Worm (Caenorhabditis elegans) whole organism, dauer: Measurements from ENCODE around the gene nhr-142.
"Not testable (repeated sequence)": the region's sequence is repeated elsewhere in the genome, so short reads cannot be mapped to it uniquely, and the experiment has no call there.

ENCODE experiments used
- unc-62 ChIP-seq: sonication (generic microtip); optimal IDR thresholded peaks from 2 replicates; lab custom pipeline; 2017; ENCODE audit warnings: missing biosample characterization, missing genetic modification reagents, missing genetic modification characterization

The nhr-142 gene

DNA sequence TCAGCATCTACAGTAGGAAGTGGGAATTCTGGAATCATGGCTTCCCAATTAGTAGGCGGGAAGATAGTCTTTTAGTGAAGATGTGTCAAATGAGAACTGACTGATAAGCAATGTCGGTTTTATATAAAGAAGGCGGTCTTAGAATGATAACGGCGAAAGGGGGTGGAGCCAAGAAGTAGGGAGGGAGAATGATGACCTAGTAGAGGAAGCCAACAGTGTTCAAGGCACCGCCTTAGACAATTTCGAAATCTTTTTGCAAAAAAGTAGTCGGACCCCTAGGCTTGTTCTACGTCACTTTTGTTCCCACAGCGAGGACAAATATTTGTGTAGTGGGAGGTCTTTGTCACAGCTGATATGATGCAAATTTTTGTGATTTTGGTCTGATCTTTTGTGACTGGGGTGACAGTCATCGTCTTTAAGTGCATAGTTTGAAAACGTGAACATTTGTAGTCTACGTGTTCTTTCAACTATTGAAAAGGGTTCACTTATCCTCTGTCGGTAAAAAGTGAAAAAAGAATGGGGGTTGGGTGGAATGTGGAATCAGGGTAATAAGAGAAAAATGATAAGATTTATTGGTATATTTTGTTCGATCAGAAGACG, 22.8 kb upstream of the nhr-142 start, which contains the start of gene ZC250.4:
ZC250.4 (minus strand) TSS at position 78 of the 600 bp plus-strand sequence.
- TF ChIP-seq unc-62 (GFP tag; lab: Kevin White, UChicago): no peak

DNA sequence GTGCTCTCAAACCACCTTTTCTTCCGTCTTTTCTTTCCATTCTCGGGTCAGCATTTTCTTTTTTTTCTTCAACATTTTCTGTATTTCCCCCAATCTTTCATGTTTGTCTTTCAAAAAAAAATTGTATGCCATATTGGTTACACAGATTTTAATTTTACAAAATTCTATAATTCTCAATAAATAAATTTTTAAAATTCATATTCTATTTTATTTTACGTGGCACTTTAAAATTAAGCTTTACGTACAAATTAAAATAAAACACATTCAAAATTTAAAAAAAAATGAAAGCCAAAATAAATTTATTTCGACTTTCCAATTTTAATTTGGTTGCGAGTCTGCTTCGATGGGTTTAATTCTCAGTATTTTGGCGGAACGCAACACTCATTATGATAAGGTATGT, 15.1 kb upstream of the nhr-142 start, which contains the start of gene ZC250.5:
ZC250.5 (plus strand) TSS at position 301 of the 400 bp plus-strand sequence.
- no peak for TF ChIP-seq unc-62 (GFP tag; lab: Kevin White, UChicago)

DNA sequence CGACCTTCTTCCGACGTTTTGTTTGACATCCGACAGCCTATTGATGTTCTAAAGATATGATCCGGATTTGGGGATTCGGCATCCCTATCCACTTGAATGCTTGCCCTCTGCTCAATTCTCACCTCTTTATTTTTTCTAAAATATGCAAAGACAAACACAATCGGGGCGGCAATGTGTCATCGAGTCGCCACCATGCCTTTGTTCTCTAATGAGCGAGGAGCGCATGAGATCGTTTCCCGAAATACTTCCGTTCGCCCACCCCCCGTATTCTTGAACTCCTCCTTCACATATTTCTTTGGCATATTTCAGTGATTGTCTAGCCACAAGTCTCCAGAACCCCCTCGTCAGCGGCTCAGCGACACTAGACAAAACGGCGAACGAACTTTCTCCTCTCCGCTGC, 9.0 kb upstream of the nhr-142 start, which contains the start of gene cyn-17:
cyn-17 (plus strand) TSS at position 301 of the 400 bp plus-strand sequence.
- no peak for TF ChIP-seq unc-62 (GFP tag; lab: Kevin White, UChicago)

DNA sequence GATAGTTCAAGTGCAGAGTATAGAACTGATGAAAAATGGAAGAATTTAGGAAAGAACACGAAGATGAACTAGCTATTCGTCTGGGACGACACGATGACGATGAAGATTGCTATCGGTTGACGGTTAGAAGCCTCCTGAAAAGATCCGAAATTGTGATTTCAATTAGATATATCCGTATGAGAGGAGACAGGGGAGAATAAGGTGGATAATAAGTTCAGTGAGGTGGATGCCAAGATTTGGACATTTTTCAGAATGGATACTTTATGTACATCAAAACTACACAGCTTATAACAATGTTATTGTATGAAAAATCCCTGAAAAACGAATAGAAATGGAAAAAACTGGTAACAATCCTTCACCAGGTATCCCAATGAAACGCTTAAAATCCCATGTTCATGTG, 7.8 kb upstream of the nhr-142 start, which contains the start of gene nstp-3:
nstp-3 (minus strand) TSS at position 101 of the 400 bp plus-strand sequence.
- no peak for TF ChIP-seq unc-62 (GFP tag; lab: Kevin White, UChicago)

DNA sequence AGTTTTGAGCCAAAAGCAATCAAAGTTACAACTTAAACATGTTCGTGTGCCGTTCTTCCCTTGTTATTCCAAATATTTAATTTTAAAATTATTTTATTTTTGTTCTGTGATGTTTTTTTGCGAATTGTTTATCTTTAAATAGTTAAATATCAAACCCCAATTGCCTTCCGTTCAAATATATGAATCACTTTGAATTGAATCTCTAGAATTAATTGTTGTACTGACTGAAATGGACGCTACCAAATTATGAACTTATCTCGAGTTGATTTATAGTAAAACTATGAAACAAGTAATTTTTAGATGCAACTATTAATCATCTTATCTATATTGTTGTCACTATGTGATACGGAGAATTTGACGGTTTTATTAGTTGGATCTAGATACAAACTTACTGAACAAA, 1.7 kb upstream of the nhr-142 start, which contains the start of gene ZC250.2:
ZC250.2 (plus strand) TSS at position 301 of the 400 bp plus-strand sequence.
- TF ChIP-seq unc-62 (GFP tag; lab: Kevin White, UChicago): no peak

DNA sequence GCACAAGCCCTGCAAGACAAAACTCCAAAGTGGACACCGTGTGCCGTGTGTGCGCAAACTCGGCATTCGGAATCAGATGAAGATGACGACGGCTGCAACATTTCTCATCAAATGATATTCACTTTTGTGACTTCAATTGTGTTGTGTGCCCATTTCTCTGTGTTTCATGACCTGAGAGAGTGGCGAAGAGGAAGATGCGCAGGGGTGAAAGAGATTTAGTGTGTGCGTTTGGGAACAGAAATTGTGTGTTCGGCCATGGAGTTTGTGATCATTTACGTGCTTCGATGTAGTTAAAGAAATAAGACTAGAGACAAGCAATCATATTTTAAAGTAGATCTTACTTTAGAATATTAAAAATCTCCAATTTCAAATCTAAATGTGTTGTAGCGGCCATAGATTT, 1.7 kb downstream of the nhr-142 start:
- TF ChIP-seq unc-62 (GFP tag; lab: Kevin White, UChicago): no peak

DNA sequence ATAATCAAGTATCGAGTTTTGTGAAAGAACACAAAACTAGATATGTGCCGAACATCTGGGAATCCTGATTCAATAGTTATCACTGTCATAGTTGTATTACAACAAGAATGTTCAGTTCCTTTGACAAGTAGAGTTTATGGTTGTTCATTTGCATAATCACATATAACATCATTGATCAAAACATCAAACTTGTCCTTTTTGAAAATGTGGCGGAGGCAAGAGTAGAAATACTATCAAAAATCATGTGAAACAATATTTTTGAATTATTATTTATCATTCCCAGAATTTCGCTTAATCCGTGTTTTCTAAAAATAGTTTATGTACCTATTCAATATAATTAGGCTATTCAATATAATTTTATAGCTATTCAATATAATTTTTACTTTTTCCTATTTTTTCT, 5.0 kb downstream of the nhr-142 start, which contains the start of gene F44E7.7:
F44E7.7 (minus strand) TSS at position 101 of the 400 bp plus-strand sequence.
- no peak for TF ChIP-seq unc-62 (GFP tag; lab: Kevin White, UChicago)

DNA sequence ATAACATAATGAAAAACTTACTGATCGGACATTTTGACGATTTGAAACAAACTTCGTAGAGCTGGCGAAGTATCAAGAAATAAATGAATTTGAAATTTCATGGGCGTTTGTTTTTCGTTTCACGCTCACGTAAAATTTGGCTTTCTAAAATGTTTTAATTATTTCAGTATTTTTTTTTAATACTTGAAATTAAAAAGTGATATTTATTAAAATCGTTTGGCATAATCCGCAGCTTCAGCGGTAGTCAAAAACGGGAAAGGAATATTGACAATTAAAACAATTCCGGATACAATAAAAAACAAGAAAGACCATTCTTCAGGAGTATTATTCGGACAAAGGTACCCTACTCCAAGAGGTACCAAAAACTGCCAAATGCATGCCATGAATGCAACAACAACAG, 7.7 kb downstream of the nhr-142 start, which contains the start of gene fbxa-183:
fbxa-183 (minus strand) TSS at position 101 of the 400 bp plus-strand sequence.
- no peak for TF ChIP-seq unc-62 (GFP tag; lab: Kevin White, UChicago)

DNA sequence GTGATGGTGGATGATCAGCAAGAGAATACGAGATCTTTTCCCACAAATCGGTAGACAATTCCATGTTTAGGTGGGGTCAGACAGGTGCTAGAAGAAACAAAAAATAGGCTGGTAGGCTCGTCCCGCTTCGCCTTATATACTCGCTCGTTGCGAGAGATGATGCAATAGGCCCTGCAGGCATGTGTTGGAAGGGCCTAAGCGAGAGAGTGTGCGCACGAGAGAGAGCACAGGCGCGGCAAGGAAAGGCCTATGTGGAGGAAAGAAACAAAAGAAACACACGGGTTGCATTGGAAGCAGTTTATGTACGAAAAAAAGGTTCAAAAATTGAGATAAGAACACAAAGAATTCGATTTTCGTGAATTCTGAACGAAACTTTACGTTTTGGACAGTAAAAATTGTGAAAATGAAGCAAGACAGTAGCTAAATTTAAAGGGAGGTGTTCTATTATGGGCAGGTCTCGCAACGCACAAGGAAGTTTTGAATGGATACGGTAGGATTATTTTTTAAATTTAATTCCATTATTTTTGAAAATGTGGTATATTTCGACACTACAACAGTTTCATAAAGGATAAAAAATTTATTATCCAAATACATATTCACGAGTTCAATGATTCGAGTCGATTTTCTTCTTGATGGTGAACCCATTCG, 9.5 kb downstream of the nhr-142 start, which contains the start of gene F44E7.5:
F44E7.5 (minus strand) TSS at position 210 of the 648 bp plus-strand sequence.
- no peak for TF ChIP-seq unc-62 (GFP tag; lab: Kevin White, UChicago)

DNA sequence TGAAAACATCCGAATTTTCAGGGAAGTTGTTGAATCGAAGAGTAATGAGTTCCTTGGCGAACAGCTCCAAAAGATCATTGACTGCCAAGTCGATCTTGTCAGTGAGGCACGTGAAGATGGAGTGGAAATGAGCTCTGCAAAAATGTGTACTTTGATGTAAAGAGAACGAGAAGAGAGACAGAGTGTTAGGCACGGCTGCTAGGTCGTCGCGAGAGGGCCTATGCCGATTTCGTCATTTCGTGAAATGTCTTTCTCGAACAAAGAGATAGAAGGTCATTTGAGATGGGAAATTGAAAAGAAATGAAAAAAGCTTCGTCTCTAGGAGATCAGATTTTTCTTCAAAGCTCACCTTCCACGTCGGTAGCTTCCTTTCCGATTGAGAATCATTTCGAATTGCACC, 10.4 kb downstream of the nhr-142 start:
- no peak for TF ChIP-seq unc-62 (GFP tag; lab: Kevin White, UChicago)

DNA sequence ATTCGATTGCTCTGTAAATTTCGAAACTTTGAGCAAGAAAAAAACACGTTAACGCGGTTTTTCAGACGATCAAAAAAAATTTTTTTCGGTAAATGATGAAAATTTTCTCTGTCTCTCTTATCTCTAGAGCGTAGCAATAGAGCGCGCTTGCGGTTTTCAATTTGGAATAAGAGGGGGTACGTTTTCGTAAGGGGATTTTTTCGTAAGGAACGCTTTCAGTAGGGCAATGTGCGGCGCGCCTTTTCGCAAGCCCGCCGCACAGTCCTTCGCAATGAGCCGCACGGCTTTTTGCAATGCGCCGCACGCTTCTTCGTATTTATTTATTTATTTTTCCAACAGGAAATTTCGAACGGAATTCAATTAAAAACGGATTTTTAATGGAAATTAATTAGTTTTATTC, 13.4 kb downstream of the nhr-142 start, which contains the start of gene F44E7.4:
F44E7.4 (minus strand) TSS at position 13 of the 400 bp plus-strand sequence.
- not testable (repeated sequence) for TF ChIP-seq unc-62 (GFP tag; lab: Kevin White, UChicago)

DNA sequence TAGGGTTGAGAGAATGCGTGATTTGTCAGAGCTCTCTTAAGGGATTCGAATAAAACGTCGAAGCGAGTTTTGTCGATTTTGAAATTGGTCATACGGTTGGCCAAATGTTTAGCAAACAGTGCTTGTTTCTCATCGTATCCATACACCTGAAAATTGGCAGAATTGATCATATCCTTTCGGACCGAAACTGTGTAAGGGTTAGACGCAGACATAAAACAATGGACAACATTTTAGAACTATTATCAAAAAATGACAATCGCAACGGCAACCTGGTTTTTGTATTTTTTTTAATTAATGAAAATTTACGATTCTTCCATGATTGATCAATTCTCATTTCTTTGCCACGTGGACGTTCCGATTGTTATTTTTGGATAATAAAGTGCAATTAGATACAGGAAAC, 16.2 kb downstream of the nhr-142 start:
- TF ChIP-seq unc-62 (GFP tag; lab: Kevin White, UChicago): no peak

DNA sequence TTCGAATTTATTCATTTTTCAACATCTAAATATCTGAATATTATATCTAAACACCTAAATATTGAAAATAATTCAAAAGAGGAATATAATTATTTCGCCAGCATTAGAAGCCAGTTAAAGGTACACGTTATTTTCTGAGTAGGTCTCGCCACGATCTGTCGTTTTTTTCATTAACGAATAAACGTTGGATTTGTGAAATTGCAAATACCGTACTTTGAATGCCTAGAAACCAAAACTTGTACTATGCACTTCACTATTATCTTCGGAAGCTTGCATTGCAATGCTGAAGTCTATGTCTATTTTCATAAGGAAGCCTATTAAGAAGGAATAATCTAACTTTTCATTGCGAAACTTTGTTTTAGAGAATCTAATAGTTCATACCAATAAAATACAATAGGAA, 17.9 kb downstream of the nhr-142 start:
- TF ChIP-seq unc-62 (GFP tag; lab: Kevin White, UChicago): no peak

DNA sequence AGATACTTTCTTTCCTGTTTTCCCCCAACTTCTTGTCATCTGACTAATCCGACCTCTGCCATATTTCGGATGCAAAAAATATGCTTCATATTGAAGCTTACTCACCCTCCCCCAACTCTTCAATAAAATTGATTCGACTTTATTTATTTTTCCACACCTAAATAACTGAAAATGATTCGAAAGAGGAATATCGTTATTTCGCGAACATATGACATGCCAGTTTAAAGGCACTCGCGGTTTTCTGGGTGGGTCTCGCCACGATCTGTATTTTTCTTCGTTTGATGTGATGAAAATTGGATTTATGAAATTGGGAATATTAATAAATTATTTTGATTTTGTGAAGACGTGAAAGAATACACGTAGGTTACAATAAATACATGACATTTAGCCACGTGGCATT, 18.7 kb downstream of the nhr-142 start, which contains the start of gene F44E7.3:
F44E7.3 (plus strand) TSS at position 319 of the 400 bp plus-strand sequence.
- TF ChIP-seq unc-62 (GFP tag; lab: Kevin White, UChicago): no peak

DNA sequence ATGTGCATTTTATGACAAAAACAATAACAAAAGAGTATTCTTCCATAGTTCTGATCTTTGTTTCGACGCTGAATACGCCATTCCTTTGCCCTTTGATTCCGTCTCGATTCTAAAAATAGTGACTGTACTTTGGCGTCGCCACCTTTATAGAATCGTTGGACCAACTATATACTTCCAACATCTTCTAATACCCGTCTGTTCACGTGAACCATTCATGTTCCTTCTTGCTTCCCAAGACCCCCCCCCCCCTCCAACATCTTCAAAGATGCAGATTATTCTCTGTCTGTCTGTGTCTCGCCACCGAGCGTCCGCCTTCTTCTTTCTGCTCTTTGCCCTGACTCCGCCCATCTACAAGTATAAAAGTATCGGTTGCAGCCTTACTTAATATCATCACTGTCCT, 20.4 kb downstream of the nhr-142 start:
- no peak for TF ChIP-seq unc-62 (GFP tag; lab: Kevin White, UChicago)

DNA sequence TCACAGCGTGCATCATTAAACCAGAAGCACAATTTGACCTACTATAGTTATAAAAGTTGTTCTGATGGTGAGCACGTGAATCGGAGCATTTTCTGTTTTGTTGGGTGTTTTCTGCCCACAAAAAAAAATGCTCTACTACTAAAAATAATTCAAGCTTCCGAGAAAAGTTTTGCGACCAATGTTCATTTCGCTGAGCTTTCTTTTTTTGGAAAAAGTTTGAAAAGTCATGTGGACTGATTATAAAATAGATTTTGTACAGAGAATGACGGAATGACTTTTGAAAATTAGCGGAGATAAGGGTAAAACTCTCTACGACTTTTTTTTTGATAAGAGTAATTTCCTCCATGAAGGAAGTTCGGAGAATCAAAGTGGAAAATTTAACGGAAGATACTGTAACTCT, 20.9 kb downstream of the nhr-142 start:
- no peak for TF ChIP-seq unc-62 (GFP tag; lab: Kevin White, UChicago)
